Worm (Caenorhabditis elegans): Measurements from ENCODE around the gene kel-10.

- TF ChIP-seq klf-2 (GFP tag; conservative IDR thresholded peaks at IDR 0.05) (no peak), cog-1 (tag; optimal IDR thresholded peaks at IDR 0.05) (no peak), ref-1 (GFP tag; conservative IDR thresholded peaks at IDR 0.05) (no peak), flt-1 (GFP tag; IDR thresholded peaks at IDR 0.05) (no peak), tab-1 (GFP tag; IDR thresholded peaks at IDR 0.05) (no peak), T22C8.4 (GFP tag; IDR thresholded peaks at IDR 0.05) (no peak)
Observed at ce11 chrIII:10136778-10137177, 35.5 kb upstream of the kel-10 start, which contains the start of gene ZK1128.7.
